Worm (Caenorhabditis elegans) whole organism, mixed stage, embryonic: ENCODE data around the gene Y57G11C.40.

ENCODE experiments used
- M03D4.4 ChIP-seq: sonication (generic microtip); optimal IDR thresholded peaks from 2 replicates; lab custom pipeline; 2017; ENCODE audit warnings: mild to moderate bottlenecking, missing genetic modification characterization, missing compliant biosample characterization
- bed-3 ChIP-seq: fragments of 200-800 bp; sonication (Bioruptor generic); optimal IDR thresholded peaks from 3 replicates; lab custom pipeline; 2018; ENCODE audit warnings: mild to moderate bottlenecking, missing genetic modification characterization, moderate library complexity, missing compliant biosample characterization
- ceh-39 ChIP-seq: fragments of 150-350 bp; optimal IDR thresholded peaks from 2 replicates; lab custom pipeline; 2014; ENCODE audit warnings: missing biosample characterization, missing genetic modification characterization
- ceh-43 ChIP-seq: fragments of 200-800 bp; sonication (Bioruptor generic); optimal IDR thresholded peaks from 2 replicates; lab custom pipeline; 2018; ENCODE audit warnings: mild to moderate bottlenecking, missing genetic modification characterization, moderate library complexity, missing compliant biosample characterization
- ceh-83 ChIP-seq: fragments of 200-800 bp; sonication (Bioruptor generic); optimal IDR thresholded peaks from 2 replicates; lab custom pipeline; 2018; ENCODE audit warnings: mild to moderate bottlenecking, missing genetic modification characterization, missing compliant biosample characterization
- ces-1 ChIP-seq: fragments of 150-350 bp; optimal IDR thresholded peaks from 2 replicates; lab custom pipeline; 2014; ENCODE audit warnings: missing biosample characterization, missing genetic modification reagents, missing genetic modification characterization
- cnd-1 ChIP-seq: fragments of 200-800 bp; sonication (Bioruptor generic); optimal IDR thresholded peaks from 2 replicates; lab custom pipeline; 2018; ENCODE audit warnings: mild to moderate bottlenecking, missing genetic modification characterization, missing compliant biosample characterization
- elt-1 ChIP-seq: sonication (generic microtip); optimal IDR thresholded peaks from 2 replicates; lab custom pipeline; 2017; ENCODE audit warnings: missing genetic modification characterization, mild to moderate bottlenecking, missing compliant biosample characterization, antibody characterized with exemption, moderate library complexity, borderline replicate concordance; ENCODE audit not compliant: insufficient read depth
- elt-3 ChIP-seq: fragments of 150-350 bp; optimal IDR thresholded peaks from 2 replicates; lab custom pipeline; 2014; ENCODE audit warnings: missing biosample characterization, missing genetic modification characterization
- flh-1 ChIP-seq: fragments of 200-800 bp; sonication (Bioruptor generic); optimal IDR thresholded peaks from 2 replicates; lab custom pipeline; 2018; ENCODE audit warnings: mild to moderate bottlenecking, missing genetic modification characterization, moderate library complexity, missing compliant biosample characterization
- ham-2 ChIP-seq: fragments of 200-800 bp; sonication (Bioruptor generic); optimal IDR thresholded peaks from 2 replicates; lab custom pipeline; 2018; ENCODE audit warnings: mild to moderate bottlenecking, missing genetic modification characterization, missing compliant biosample characterization
- hlh-1 ChIP-seq: fragments of 150-350 bp; optimal IDR thresholded peaks from 2 replicates; lab custom pipeline; 2014; ENCODE audit warnings: missing biosample characterization, missing genetic modification reagents, missing genetic modification characterization
- lin-13 ChIP-seq: fragments of 150-350 bp; optimal IDR thresholded peaks from 2 replicates; lab custom pipeline; 2014; ENCODE audit warnings: missing biosample characterization, missing genetic modification characterization
- lin-32 ChIP-seq: fragments of 200-800 bp; sonication (Bioruptor generic); optimal IDR thresholded peaks from 2 replicates; lab custom pipeline; 2018; ENCODE audit warnings: mild to moderate bottlenecking, missing genetic modification characterization, missing compliant biosample characterization
- lsy-2 ChIP-seq: fragments of 150-350 bp; optimal IDR thresholded peaks from 2 replicates; lab custom pipeline; 2014; ENCODE audit warnings: missing biosample characterization, missing genetic modification characterization
- mab-5 ChIP-seq: fragments of 150-350 bp; optimal IDR thresholded peaks from 2 replicates; lab custom pipeline; 2014; ENCODE audit warnings: missing biosample characterization, missing genetic modification characterization
- mep-1 ChIP-seq: fragments of 150-350 bp; optimal IDR thresholded peaks from 2 replicates; lab custom pipeline; 2017; ENCODE audit warnings: missing biosample characterization, missing genetic modification reagents, missing genetic modification characterization, inconsistent platforms
- nhr-12 ChIP-seq: fragments of 150-350 bp; optimal IDR thresholded peaks from 2 replicates; lab custom pipeline; 2014; ENCODE audit warnings: missing biosample characterization, missing genetic modification characterization
- nhr-2 ChIP-seq: fragments of 150-350 bp; optimal IDR thresholded peaks from 2 replicates; lab custom pipeline; 2014; ENCODE audit warnings: missing biosample characterization, missing genetic modification characterization
- nhr-237 ChIP-seq: fragments of 150-350 bp; optimal IDR thresholded peaks from 2 replicates; lab custom pipeline; 2014; ENCODE audit warnings: missing biosample characterization, missing genetic modification characterization
- nhr-28 ChIP-seq: fragments of 150-350 bp; optimal IDR thresholded peaks from 2 replicates; lab custom pipeline; 2014; ENCODE audit warnings: missing biosample characterization, missing genetic modification characterization
- nhr-76 ChIP-seq: sonication (generic microtip); optimal IDR thresholded peaks from 2 replicates; lab custom pipeline; 2017; ENCODE audit warnings: missing biosample characterization, missing genetic modification characterization
- pha-4 ChIP-seq: fragments of 150-350 bp; optimal IDR thresholded peaks from 2 replicates; lab custom pipeline; 2018; ENCODE audit warnings: missing biosample characterization, missing genetic modification reagents, missing genetic modification characterization
- sem-2 ChIP-seq: fragments of 200-800 bp; sonication (Bioruptor generic); optimal IDR thresholded peaks from 2 replicates; lab custom pipeline; 2018; ENCODE audit warnings: mild to moderate bottlenecking, missing genetic modification characterization, missing compliant biosample characterization
- sptf-1 ChIP-seq: sonication (generic microtip); optimal IDR thresholded peaks from 2 replicates; lab custom pipeline; 2017; ENCODE audit warnings: mild to moderate bottlenecking, missing genetic modification characterization, moderate library complexity, missing compliant biosample characterization
- tbx-8 ChIP-seq: fragments of 200-800 bp; sonication (Bioruptor generic); optimal IDR thresholded peaks from 2 replicates; lab custom pipeline; 2018; ENCODE audit warnings: mild to moderate bottlenecking, missing genetic modification characterization, moderate library complexity, missing compliant biosample characterization
- unc-120 ChIP-seq: sonication (generic microtip); optimal IDR thresholded peaks from 2 replicates; lab custom pipeline; 2017; ENCODE audit warnings: missing genetic modification characterization, missing compliant biosample characterization; ENCODE audit not compliant: poor library complexity, severe bottlenecking
- unc-39 ChIP-seq: fragments of 150-350 bp; optimal IDR thresholded peaks from 2 replicates; lab custom pipeline; 2014; ENCODE audit warnings: missing biosample characterization, missing genetic modification characterization
- unc-62 ChIP-seq: fragments of 150-350 bp; optimal IDR thresholded peaks from 2 replicates; lab custom pipeline; 2014; ENCODE audit warnings: missing biosample characterization, missing genetic modification reagents, missing genetic modification characterization
- zip-8 ChIP-seq: fragments of 150-350 bp; optimal IDR thresholded peaks from 2 replicates; lab custom pipeline; 2014; ENCODE audit warnings: missing biosample characterization, missing genetic modification characterization
- ztf-11 ChIP-seq: fragments of 150-350 bp; optimal IDR thresholded peaks from 2 replicates; lab custom pipeline; 2014; ENCODE audit warnings: missing biosample characterization, missing genetic modification characterization

Y57G11C.40 gene

ce11 chrIV:14704155-14704554, at the start of gene Y57G11C.40:
Gene Y57G11C.40, minus strand, starts transcription at chrIV:14704255.
- TF ChIP-seq unc-120 (tag; lab: Kevin White, UChicago): no peak
- TF ChIP-seq mep-1 (tag; lab: Kevin White, UChicago): no peak
- TF ChIP-seq nhr-237 (tag; lab: Kevin White, UChicago): no peak
- no peak for TF ChIP-seq ceh-43 (GFP tag; lab: Kevin White, UChicago)
- no peak for TF ChIP-seq M03D4.4 (tag; lab: Kevin White, UChicago)
- TF ChIP-seq nhr-12 (tag; lab: Kevin White, UChicago): no peak
- no peak for TF ChIP-seq elt-3 (tag; lab: Kevin White, UChicago)
- no peak for TF ChIP-seq nhr-76 (tag; lab: Kevin White, UChicago)
- TF ChIP-seq ztf-11 (tag; lab: Kevin White, UChicago): no peak
- TF ChIP-seq cnd-1 (tag; lab: Kevin White, UChicago): no peak
- TF ChIP-seq ham-2 (GFP tag; lab: Kevin White, UChicago): no peak
- TF ChIP-seq zip-8 (tag; lab: Kevin White, UChicago): no peak
- no peak for TF ChIP-seq hlh-1 (tag; lab: Kevin White, UChicago)
- TF ChIP-seq sem-2: no peak
- no peak for TF ChIP-seq lin-13 (tag; lab: Kevin White, UChicago)
- TF ChIP-seq mab-5 (tag; lab: Kevin White, UChicago): no peak

- no peak for TF ChIP-seq ceh-43 (GFP tag; lab: Kevin White, UChicago)
- TF ChIP-seq zip-8 (tag; lab: Kevin White, UChicago): no peak
- no peak for TF ChIP-seq mab-5 (tag; lab: Kevin White, UChicago)
- no peak for TF ChIP-seq nhr-12 (tag; lab: Kevin White, UChicago)
- TF ChIP-seq ces-1 (GFP tag; lab: Kevin White, UChicago): no peak
- no peak for TF ChIP-seq unc-62 (GFP tag; lab: Kevin White, UChicago)
- TF ChIP-seq bed-3: no peak
Measured at ce11 chrIV:14741926-14742325, 37.9 kb upstream of the Y57G11C.40 start.

ce11 chrIV:14729272-14729671, 25.2 kb upstream of the Y57G11C.40 start:
- no peak for TF ChIP-seq unc-39 (tag; lab: Kevin White, UChicago)
- TF ChIP-seq nhr-12 (tag; lab: Kevin White, UChicago): no peak
- TF ChIP-seq mab-5 (tag; lab: Kevin White, UChicago): no peak
- no peak for TF ChIP-seq nhr-76 (tag; lab: Kevin White, UChicago)
- TF ChIP-seq elt-1 (tag; lab: Kevin White, UChicago): no peak
- TF ChIP-seq tbx-8 (GFP tag; lab: Kevin White, UChicago): no peak
- TF ChIP-seq nhr-237 (tag; lab: Kevin White, UChicago): no peak
- TF ChIP-seq unc-62 (GFP tag; lab: Kevin White, UChicago): no peak

ce11 chrIV:14728225-14728624, 24.2 kb upstream of the Y57G11C.40 start, which contains the start of gene Y57G11C.42:
Gene Y57G11C.42, plus strand, starts transcription at chrIV:14728525.
- TF ChIP-seq nhr-28 (tag; lab: Kevin White, UChicago): no peak
- no peak for TF ChIP-seq elt-3 (tag; lab: Kevin White, UChicago)
- TF ChIP-seq nhr-2 (tag; lab: Kevin White, UChicago): no peak
- no peak for TF ChIP-seq pha-4
- TF ChIP-seq unc-39 (tag; lab: Kevin White, UChicago): no peak
- no peak for TF ChIP-seq unc-62 (GFP tag; lab: Kevin White, UChicago)
- TF ChIP-seq mep-1 (tag; lab: Kevin White, UChicago): no peak
- TF ChIP-seq lsy-2 (tag; lab: Kevin White, UChicago): no peak
- TF ChIP-seq elt-1 (tag; lab: Kevin White, UChicago): no peak
- TF ChIP-seq tbx-8 (GFP tag; lab: Kevin White, UChicago): no peak
- TF ChIP-seq ham-2 (GFP tag; lab: Kevin White, UChicago): no peak
- no peak for TF ChIP-seq lin-32
- TF ChIP-seq ztf-11 (tag; lab: Kevin White, UChicago): no peak
- no peak for TF ChIP-seq hlh-1 (tag; lab: Kevin White, UChicago)
- TF ChIP-seq sptf-1 (tag; lab: Kevin White, UChicago): no peak

- TF ChIP-seq unc-120 (tag; lab: Kevin White, UChicago) (no peak), ham-2 (GFP tag; lab: Kevin White, UChicago) (no peak), elt-3 (tag; lab: Kevin White, UChicago) (no peak), flh-1 (no peak), ceh-83 (GFP tag; lab: Kevin White, UChicago) (no peak), nhr-2 (tag; lab: Kevin White, UChicago) (no peak), lin-32 (no peak), pha-4 (no peak), ceh-39 (tag; lab: Kevin White, UChicago) (no peak), nhr-237 (tag; lab: Kevin White, UChicago) (no peak), sem-2 (no peak), ztf-11 (tag; lab: Kevin White, UChicago) (no peak), bed-3 (no peak), cnd-1 (tag; lab: Kevin White, UChicago) (no peak), M03D4.4 (tag; lab: Kevin White, UChicago) (no peak)
Measured at ce11 chrIV:14715500-14715899, 11.4 kb upstream of the Y57G11C.40 start, which contains the start of gene lgc-8. Gene lgc-8, plus strand, starts transcription at chrIV:14715800.
